Fruit fly (Drosophila melanogaster) whole organism, embryonic: ENCODE measurements around the gene Nct.
A peak's percentile ranks its signal among the peaks of the same experiment; 100 is the strongest.

Source experiments
- ATbp ChIP-seq: fragments of 200-800 bp; sonication (Bioruptor generic); optimal IDR thresholded peaks from 2 replicates; lab custom pipeline; 2017; ENCODE audit warnings: missing biosample characterization, mild to moderate bottlenecking, missing genetic modification characterization, missing genetic modification reagents
- Bdp1 ChIP-seq: fragments of 200-800 bp; sonication (Bioruptor generic); optimal IDR thresholded peaks from 3 replicates; lab custom pipeline; 2016; ENCODE audit warnings: missing biosample characterization, missing genetic modification characterization
- CG10274 ChIP-seq: fragments of 200-800 bp; sonication (Bioruptor generic); optimal IDR thresholded peaks from 3 replicates; lab custom pipeline; 2017; ENCODE audit warnings: missing biosample characterization, mild to moderate bottlenecking, missing genetic modification characterization
- CG11560 ChIP-seq: fragments of 200-800 bp; sonication (Bioruptor generic); IDR thresholded peaks from 3 replicates; pipeline ENCODE4 v1.3.6; 2022; ENCODE audit warnings: missing biosample characterization, missing genetic modification characterization
- CG12219 ChIP-seq: fragments of 200-800 bp; sonication (Bioruptor generic); optimal IDR thresholded peaks from 3 replicates; lab custom pipeline; 2018; ENCODE audit warnings: missing biosample characterization, mild to moderate bottlenecking, missing genetic modification characterization
- CG12769 ChIP-seq: fragments of 200-800 bp; sonication (Bioruptor generic); optimal IDR thresholded peaks from 2 replicates; lab custom pipeline; 2019; ENCODE audit warnings: missing biosample characterization, mild to moderate bottlenecking, missing genetic modification characterization, moderate library complexity
- CG12942 ChIP-seq: fragments of 200-800 bp; sonication (Bioruptor generic); optimal IDR thresholded peaks from 3 replicates; lab custom pipeline; 2016; ENCODE audit warnings: missing biosample characterization, missing genetic modification characterization
- CG17328 ChIP-seq: fragments of 200-800 bp; sonication (Bioruptor generic); IDR thresholded peaks from 2 replicates; pipeline ENCODE4 v1.3.6; 2022; ENCODE audit warnings: missing biosample characterization, missing genetic modification characterization
- CG17612 ChIP-seq: fragments of 200-800 bp; sonication (Bioruptor generic); IDR thresholded peaks from 2 replicates; pipeline ENCODE4 v1.3.6; 2022; ENCODE audit warnings: missing biosample characterization, missing genetic modification characterization
- CG18011 ChIP-seq: fragments of 200-800 bp; sonication (Bioruptor generic); optimal IDR thresholded peaks from 2 replicates; lab custom pipeline; 2017; ENCODE audit warnings: missing biosample characterization, missing genetic modification characterization, mild to moderate bottlenecking, moderate library complexity, missing genotype
- CG18262 ChIP-seq: fragments of 200-800 bp; optimal IDR thresholded peaks from 3 replicates; lab custom pipeline; 2019; ENCODE audit warnings: missing biosample characterization, mild to moderate bottlenecking, missing genetic modification characterization, moderate library complexity
- CG3726 ChIP-seq: fragments of 200-800 bp; sonication (Bioruptor generic); IDR thresholded peaks from 3 replicates; pipeline ENCODE4, ENCODE4 v1.3.6; 2022; ENCODE audit warnings: missing biosample characterization, missing genetic modification characterization
- CG43689 ChIP-seq: fragments of 200-800 bp; sonication (Bioruptor generic); IDR thresholded peaks from 2 replicates; pipeline ENCODE4 v1.3.6; 2022; ENCODE audit warnings: missing biosample characterization, missing genetic modification characterization
- CG5953 ChIP-seq: fragments of 200-800 bp; sonication (Bioruptor generic); IDR thresholded peaks from 2 replicates; pipeline ENCODE4 v1.3.6; 2022; ENCODE audit warnings: missing biosample characterization, missing genetic modification characterization
- CG6683 ChIP-seq: fragments of 200-800 bp; sonication (Bioruptor generic); optimal IDR thresholded peaks from 2 replicates; lab custom pipeline; 2017; ENCODE audit warnings: missing biosample characterization, mild to moderate bottlenecking, missing genetic modification characterization, missing genetic modification reagents
- CG9727 ChIP-seq: fragments of 200-800 bp; sonication (Bioruptor generic); optimal IDR thresholded peaks from 3 replicates; lab custom pipeline; 2017; ENCODE audit warnings: missing biosample characterization, mild to moderate bottlenecking, missing genetic modification characterization
- Dbx ChIP-seq: fragments of 200-800 bp; sonication (Bioruptor generic); IDR thresholded peaks from 3 replicates; pipeline ENCODE4 v1.3.6; 2022; ENCODE audit warnings: missing biosample characterization, missing genetic modification characterization
- Dip3 ChIP-seq: fragments of 200-800 bp; sonication (Bioruptor generic); optimal IDR thresholded peaks from 3 replicates; lab custom pipeline; 2016; ENCODE audit warnings: missing biosample characterization, missing genetic modification characterization
- Ets65A ChIP-seq: fragments of 200-800 bp; sonication (Bioruptor generic); peaks from one replicate; lab custom pipeline; 2016; ENCODE audit warnings: missing biosample characterization, missing genetic modification characterization
- MESR4 ChIP-seq: fragments of 200-800 bp; sonication (Bioruptor generic); optimal IDR thresholded peaks from 2 replicates; lab custom pipeline; 2018; ENCODE audit warnings: missing biosample characterization, mild to moderate bottlenecking, missing genetic modification characterization, moderate library complexity
- Nf-YA ChIP-seq: fragments of 200-800 bp; sonication (Bioruptor generic); IDR thresholded peaks from 2 replicates; pipeline ENCODE4 v1.3.6; 2022; ENCODE audit warnings: missing biosample characterization, missing genetic modification characterization
- Nf-YB ChIP-seq: fragments of 200-800 bp; sonication (Bioruptor generic); optimal IDR thresholded peaks from 3 replicates; lab custom pipeline; 2019; ENCODE audit warnings: missing biosample characterization, mild to moderate bottlenecking, missing genetic modification characterization, moderate library complexity
- Oli ChIP-seq: fragments of 200-800 bp; sonication (Bioruptor generic); optimal IDR thresholded peaks from 2 replicates; lab custom pipeline; 2018; ENCODE audit warnings: missing biosample characterization, mild to moderate bottlenecking, missing genetic modification characterization, moderate library complexity
- Sox100B ChIP-seq: fragments of 200-800 bp; sonication (Bioruptor generic); optimal IDR thresholded peaks from 3 replicates; lab custom pipeline; 2018; ENCODE audit warnings: missing biosample characterization, mild to moderate bottlenecking, missing genetic modification characterization
- YL-1 ChIP-seq: fragments of 200-800 bp; sonication (Bioruptor generic); optimal IDR thresholded peaks from 3 replicates; lab custom pipeline; 2017; ENCODE audit warnings: missing biosample characterization, mild to moderate bottlenecking, missing genetic modification characterization
- bbx ChIP-seq: fragments of 200-800 bp; sonication (Bioruptor generic); IDR thresholded peaks from 2 replicates; pipeline ENCODE4 v1.3.6; 2022; ENCODE audit warnings: missing biosample characterization, missing genetic modification characterization; ENCODE audit not compliant: partially characterized antibody
- bcd ChIP-seq: fragments of 200-800 bp; sonication (Bioruptor generic); optimal IDR thresholded peaks from 2 replicates; lab custom pipeline; 2017; ENCODE audit warnings: missing biosample characterization, mild to moderate bottlenecking, missing genetic modification characterization
- bigmax ChIP-seq: fragments of 200-800 bp; sonication (Bioruptor generic); optimal IDR thresholded peaks from 2 replicates; lab custom pipeline; 2018; ENCODE audit warnings: missing biosample characterization, mild to moderate bottlenecking, missing genetic modification characterization
- br ChIP-seq: fragments of >200 bp; optimal IDR thresholded peaks from 2 replicates; lab custom pipeline; 2017
- crp ChIP-seq, 2 experiments: fragments of 200-800 bp; sonication (Bioruptor generic); optimal IDR thresholded peaks; 2 replicates in 1 of 2; 3 replicates in 1 of 2; lab custom pipeline; 2017; ENCODE audit warnings: missing biosample characterization in 2 of 2, missing genetic modification characterization in 2 of 2, mild to moderate bottlenecking in 1 of 2, moderate library complexity in 1 of 2
- cwo ChIP-seq: fragments of 200-800 bp; sonication (Bioruptor generic); optimal IDR thresholded peaks from 3 replicates; lab custom pipeline; 2017; ENCODE audit warnings: missing biosample characterization, missing genetic modification characterization, mild to moderate bottlenecking, moderate library complexity, missing genetic modification reagents
- dati ChIP-seq: fragments of 200-800 bp; sonication (Bioruptor generic); IDR thresholded peaks from 2 replicates; pipeline ENCODE4 v1.3.6; 2022; ENCODE audit warnings: missing biosample characterization, missing genetic modification characterization
- dm ChIP-seq: fragments of 200-800 bp; sonication (Bioruptor generic); optimal IDR thresholded peaks from 3 replicates; lab custom pipeline; 2016; ENCODE audit warnings: missing biosample characterization, missing genetic modification characterization
- ewg ChIP-seq: fragments of 200-800 bp; sonication (Bioruptor generic); optimal IDR thresholded peaks from 3 replicates; lab custom pipeline; 2017; ENCODE audit warnings: mild to moderate bottlenecking, missing biosample characterization, missing genetic modification reagents, missing genetic modification characterization
- ftz-f1 ChIP-seq: fragments of 200-800 bp; sonication (Bioruptor generic); optimal IDR thresholded peaks from 2 replicates; lab custom pipeline; 2016; ENCODE audit warnings: missing biosample characterization, missing genetic modification characterization
- gro ChIP-seq: fragments of 200-800 bp; sonication (Bioruptor generic); optimal IDR thresholded peaks from 2 replicates; lab custom pipeline; 2016; ENCODE audit warnings: missing biosample characterization, missing genetic modification characterization
- h ChIP-seq: fragments of >200 bp; optimal IDR thresholded peaks from 2 replicates; lab custom pipeline; 2017
- insv ChIP-seq, 2 experiments: fragments of 200-800 bp; sonication (Bioruptor generic); optimal IDR thresholded peaks; 3 replicates each; lab custom pipeline; 2016 to 2018; ENCODE audit warnings: missing biosample characterization in 2 of 2, missing genetic modification characterization in 2 of 2
- knrl ChIP-seq: fragments of 200-800 bp; sonication (Bioruptor generic); IDR thresholded peaks from 3 replicates; pipeline ENCODE4 v1.3.6; 2022; ENCODE audit warnings: missing biosample characterization, missing genetic modification characterization; ENCODE audit not compliant: partially characterized antibody
- lab ChIP-seq: fragments of 200-800 bp; sonication (Bioruptor generic); optimal IDR thresholded peaks from 3 replicates; lab custom pipeline; 2017; ENCODE audit warnings: missing biosample characterization, missing genetic modification characterization, mild to moderate bottlenecking, moderate library complexity, missing genetic modification reagents
- oc ChIP-seq: fragments of 200-800 bp; sonication (Bioruptor generic); optimal IDR thresholded peaks from 2 replicates; lab custom pipeline; 2018; ENCODE audit warnings: missing biosample characterization, mild to moderate bottlenecking, missing genetic modification characterization, moderate library complexity
- org-1 ChIP-seq: fragments of 200-800 bp; sonication (Bioruptor generic); optimal IDR thresholded peaks from 2 replicates; lab custom pipeline; 2017; ENCODE audit warnings: missing biosample characterization, missing genetic modification characterization
- p53 ChIP-seq: fragments of 200-800 bp; sonication (Bioruptor generic); optimal IDR thresholded peaks from 2 replicates; lab custom pipeline; 2016; ENCODE audit warnings: missing biosample characterization, missing genetic modification characterization
- ro ChIP-seq: fragments of 200-800 bp; sonication (Bioruptor generic); IDR thresholded peaks from 2 replicates; pipeline ENCODE4 v1.3.6; 2022; ENCODE audit warnings: missing biosample characterization, missing genetic modification characterization
- row ChIP-seq: fragments of 200-800 bp; sonication (Bioruptor generic); IDR thresholded peaks from 3 replicates; pipeline ENCODE4 v1.3.6; 2022; ENCODE audit warnings: missing biosample characterization, missing genetic modification characterization
- salm ChIP-seq: fragments of 200-800 bp; sonication (Bioruptor generic); optimal IDR thresholded peaks from 2 replicates; lab custom pipeline; 2018; ENCODE audit warnings: missing biosample characterization, mild to moderate bottlenecking, missing genetic modification characterization
- sens ChIP-seq: fragments of 200-800 bp; sonication (Bioruptor generic); peaks from one replicate; lab custom pipeline; 2016; ENCODE audit warnings: missing biosample characterization, missing genetic modification characterization
- sima ChIP-seq: fragments of 200-800 bp; sonication (Bioruptor generic); optimal IDR thresholded peaks from 2 replicates; lab custom pipeline; 2016; ENCODE audit warnings: missing biosample characterization, missing genetic modification characterization
- sisA ChIP-seq: fragments of 200-800 bp; sonication (Bioruptor generic); IDR thresholded peaks from 2 replicates; pipeline ENCODE4 v1.3.6; 2022; ENCODE audit warnings: missing biosample characterization, missing genetic modification characterization
- sna ChIP-seq: fragments of 200-800 bp; sonication (Bioruptor generic); IDR thresholded peaks from 2 replicates; pipeline ENCODE4 v1.3.6; 2022; ENCODE audit warnings: missing biosample characterization, missing genetic modification characterization; ENCODE audit not compliant: partially characterized antibody
- tin ChIP-seq: fragments of 200-800 bp; sonication (Bioruptor generic); optimal IDR thresholded peaks from 3 replicates; lab custom pipeline; 2016; ENCODE audit warnings: missing biosample characterization, missing genetic modification characterization
- vvl ChIP-seq: fragments of 200-800 bp; sonication (Bioruptor generic); IDR thresholded peaks from 2 replicates; pipeline ENCODE4 v1.3.6; 2022; ENCODE audit warnings: missing biosample characterization, missing genetic modification characterization

The Nct gene

DNA sequence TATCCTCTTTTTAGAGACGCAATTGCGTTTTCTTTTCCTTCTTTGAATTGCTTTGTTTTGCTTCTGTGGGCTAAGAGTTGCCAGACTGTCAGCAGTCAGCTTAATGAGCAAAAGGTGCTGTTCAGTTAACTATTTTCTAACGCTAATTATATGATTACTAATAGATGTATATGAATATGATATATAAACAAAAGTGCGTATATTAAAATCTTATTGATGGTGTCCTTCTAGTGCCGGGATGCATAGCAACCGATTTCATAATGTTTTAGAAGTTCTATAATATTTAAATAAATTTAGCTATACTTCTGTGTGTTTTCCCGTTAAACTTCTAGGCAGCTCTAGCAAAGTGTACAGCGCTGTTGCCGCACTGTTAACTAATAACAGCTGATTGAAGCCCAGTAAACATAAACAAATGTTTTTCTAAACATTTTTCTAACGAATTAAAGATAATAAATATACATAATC is 21.5 kb upstream of the Nct start, which contains the start of the genes Kaz and CG43273 (continued):
- TF ChIP-seq Dbx (GFP tag; lab: Robert Waterston, UW) (no peak), CG9727 (GFP tag; lab: Kevin White, UChicago) (peak; percentile 32), CG17612 (GFP tag; lab: Robert Waterston, UW) (no peak), lab (GFP tag; lab: Kevin White, UChicago) (no peak), CG43689 (GFP tag; lab: Robert Waterston, UW) (no peak), CG17328 (GFP tag; lab: Robert Waterston, UW) (peak; percentile 33; the same call in 1 of the 2 replicates), CG18262 (tag; lab: Kevin White, UChicago) (no peak), dm (GFP tag; lab: Kevin White, UChicago) (no peak), Ets65A (GFP tag; lab: Kevin White, UChicago) (peak; percentile 87), crp (GFP tag; optimal IDR thresholded peaks at IDR 0.05; lab: Kevin White, UChicago) (peak; percentile 34 to 89), vvl (GFP tag; lab: Robert Waterston, UW) (peak; percentile 69), sna (0 out of 2 replicates have a peak, but pooled peaks have one; percentile 11), CG18011 (GFP tag; lab: Kevin White, UChicago) (peak; percentile 57), ftz-f1 (GFP tag; lab: Kevin White, UChicago) (no peak), CG3726 (GFP tag; lab: Robert Waterston, UW) (no peak), CG11560 (tag; lab: Robert Waterston, UW) (no peak), Nf-YA (GFP tag; lab: Robert Waterston, UW) (no peak), knrl (no peak), Dip3 (GFP tag; lab: Kevin White, UChicago) (no peak), ro (no peak), CG12219 (GFP tag; lab: Kevin White, UChicago) (no peak), cwo (no peak), YL-1 (GFP tag; lab: Kevin White, UChicago) (peak; percentile 69), bbx (GFP tag; lab: Robert Waterston, UW) (no peak), salm (tag; lab: Kevin White, UChicago) (no peak), CG10274 (GFP tag; lab: Kevin White, UChicago) (no peak), sima (GFP tag; lab: Kevin White, UChicago) (no peak), gro (no peak), CG5953 (GFP tag; lab: Robert Waterston, UW) (no peak), CG12942 (GFP tag; lab: Kevin White, UChicago) (peak; percentile 40), sens (GFP tag; lab: Kevin White, UChicago) (peak; percentile 81), ewg (peak; percentile 54), row (peak; percentile 94), Bdp1 (GFP tag; lab: Kevin White, UChicago) (no peak), Sox100B (no peak), Nf-YB (GFP tag; lab: Kevin White, UChicago) (no peak), p53 (GFP tag; lab: Kevin White, UChicago) (no peak), CG12769 (tag; lab: Kevin White, UChicago) (no peak), br (no peak), bigmax (no peak), h (lab: Kevin White, UChicago) (no peak), MESR4 (GFP tag; lab: Kevin White, UChicago) (no peak), oc (tag; lab: Kevin White, UChicago) (peak; percentile 76), bcd (peak; percentile 67), tin (peak; percentile 52), sisA (peak; percentile 5; the same call in 1 of the 2 replicates), CG6683 (GFP tag; lab: Kevin White, UChicago) (no peak), dati (GFP tag; lab: Robert Waterston, UW) (no peak), Oli (tag; lab: Kevin White, UChicago) (peak; percentile 44), ATbp (no peak), org-1 (GFP tag; lab: Kevin White, UChicago) (no peak), insv (GFP tag; optimal IDR thresholded peaks at IDR 0.05; lab: Kevin White, UChicago) (peak in 1 of 2 experiments; percentile 14)
